Worm (Caenorhabditis elegans) whole organism, L4 larva: Measurements from ENCODE around the gene dsb-3.
A peak's percentile ranks its signal among the peaks of the same experiment; 100 is the strongest.

ENCODE experiments used
- R02D3.7 ChIP-seq: fragments of 150-350 bp; sonication (generic microtip); optimal IDR thresholded peaks from 3 replicates; lab custom pipeline; 2014; ENCODE audit warnings: missing biosample characterization, missing genetic modification characterization
- T20F7.1 ChIP-seq: fragments of 200-800 bp; sonication (Bioruptor generic); optimal IDR thresholded peaks from 2 replicates; lab custom pipeline; 2018; ENCODE audit warnings: mild to moderate bottlenecking, missing genetic modification characterization, missing compliant biosample characterization
- Y105C5A.15 ChIP-seq: fragments of 200-800 bp; sonication (Bioruptor generic); IDR thresholded peaks from 2 replicates; pipeline ENCODE4 v1.3.6; 2022; ENCODE audit warnings: missing genetic modification characterization, missing compliant biosample characterization
- Y5F2A.4 ChIP-seq: fragments of 200-800 bp; sonication (Bioruptor generic); optimal IDR thresholded peaks from 2 replicates; lab custom pipeline; 2018; ENCODE audit warnings: mild to moderate bottlenecking, missing genetic modification characterization, missing compliant biosample characterization
- ZK337.2 ChIP-seq: fragments of 200-800 bp; sonication (Bioruptor generic); IDR thresholded peaks from 2 replicates; pipeline ENCODE4 v1.3.6; 2022; ENCODE audit warnings: missing genetic modification reagents, missing genetic modification characterization, missing compliant biosample characterization
- ZK546.5 ChIP-seq, 2 experiments: sonication (generic microtip); optimal IDR thresholded peaks; 2 replicates each; lab custom pipeline; 2017; ENCODE audit warnings: missing biosample characterization in 2 of 2, missing genetic modification characterization in 2 of 2
- aha-1 ChIP-seq: fragments of 150-350 bp; peaks from one replicate; lab custom pipeline; 2014; ENCODE audit warnings: missing biosample characterization, missing genetic modification characterization
- arid-1 ChIP-seq: fragments of 200-800 bp; sonication (Bioruptor generic); conservative IDR thresholded peaks from 2 replicates; pipeline ENCODE4 v1.3.6; 2022; ENCODE audit warnings: missing genetic modification reagents, missing genetic modification characterization, missing compliant biosample characterization
- attf-4 ChIP-seq: sonication (generic microtip); optimal IDR thresholded peaks from 3 replicates; lab custom pipeline; 2017; ENCODE audit warnings: missing biosample characterization, missing genetic modification characterization
- ceh-20 ChIP-seq: fragments of 200-800 bp; sonication (Bioruptor generic); IDR thresholded peaks from 2 replicates; pipeline ENCODE4 v1.3.6; 2022; ENCODE audit warnings: missing genetic modification reagents, missing genetic modification characterization, missing compliant biosample characterization
- ceh-82 ChIP-seq: sonication (generic microtip); optimal IDR thresholded peaks from 2 replicates; lab custom pipeline; 2017; ENCODE audit warnings: missing biosample characterization, missing genetic modification characterization
- ces-1 ChIP-seq: fragments of 150-350 bp; sonication (generic microtip); optimal IDR thresholded peaks from 4 replicates; lab custom pipeline; 2014; ENCODE audit warnings: missing biosample characterization, missing genetic modification reagents, missing genetic modification characterization
- daf-12 ChIP-seq: fragments of 150-350 bp; optimal IDR thresholded peaks from 2 replicates; lab custom pipeline; 2014; ENCODE audit warnings: missing biosample characterization, missing genetic modification reagents, missing genetic modification characterization
- daf-16 ChIP-seq, 3 experiments: sonication (generic microtip); optimal IDR thresholded peaks; 2 replicates each; lab custom pipeline; 2016 to 2017; ENCODE audit warnings: missing genetic modification characterization in 3 of 3, missing genetic modification reagents in 3 of 3, mild to moderate bottlenecking in 2 of 3, missing compliant biosample characterization in 2 of 3, missing biosample characterization in 1 of 3, moderate library complexity in 1 of 3
- daf-19 ChIP-seq: fragments of 200-800 bp; sonication (Bioruptor generic); conservative IDR thresholded peaks from 2 replicates; pipeline ENCODE4 v1.3.6; 2022; ENCODE audit warnings: missing genetic modification characterization, missing compliant biosample characterization
- dmd-6 ChIP-seq: fragments of 200-800 bp; sonication (Bioruptor generic); IDR thresholded peaks from 2 replicates; pipeline ENCODE4 v1.3.6; 2022; ENCODE audit warnings: missing genetic modification reagents, missing genetic modification characterization, missing compliant biosample characterization
- dmd-9 ChIP-seq: fragments of 200-800 bp; sonication (Bioruptor generic); IDR thresholded peaks from 2 replicates; pipeline ENCODE4 v1.3.6; 2022; ENCODE audit warnings: missing genetic modification reagents, missing genetic modification characterization, missing compliant biosample characterization
- dpl-1 ChIP-seq: fragments of 150-350 bp; optimal IDR thresholded peaks from 2 replicates; lab custom pipeline; 2014; ENCODE audit warnings: missing biosample characterization, missing genetic modification reagents, missing genetic modification characterization
- dve-1 ChIP-seq: sonication (generic microtip); optimal IDR thresholded peaks from 2 replicates; lab custom pipeline; 2017; ENCODE audit warnings: antibody characterized with exemption, mild to moderate bottlenecking, missing genetic modification characterization, missing compliant biosample characterization; ENCODE audit not compliant: insufficient read depth
- hif-1 ChIP-seq, 2 experiments: sonication (generic microtip); optimal IDR thresholded peaks; 2 replicates each; lab custom pipeline; 2016 to 2017; ENCODE audit warnings: missing compliant biosample characterization in 2 of 2, missing genetic modification characterization in 2 of 2, missing genetic modification reagents in 2 of 2, missing genotype in 2 of 2, mild to moderate bottlenecking in 1 of 2
- hlh-11 ChIP-seq: fragments of 200-800 bp; sonication (Bioruptor generic); optimal IDR thresholded peaks from 2 replicates; lab custom pipeline; 2018; ENCODE audit warnings: mild to moderate bottlenecking, missing genetic modification characterization, missing compliant biosample characterization
- hmg-1.1 ChIP-seq: fragments of 200-800 bp; sonication (Bioruptor generic); IDR thresholded peaks from 2 replicates; pipeline ENCODE4 v1.3.6; 2022; ENCODE audit warnings: missing genetic modification reagents, missing genetic modification characterization, missing compliant biosample characterization
- jun-1 ChIP-seq: fragments of 150-350 bp; optimal IDR thresholded peaks from 2 replicates; lab custom pipeline; 2014; ENCODE audit warnings: missing biosample characterization, missing genetic modification reagents, missing genetic modification characterization
- lim-7 ChIP-seq: fragments of 200-800 bp; sonication (Bioruptor generic); IDR thresholded peaks from 2 replicates; pipeline ENCODE4 v1.3.6; 2022; ENCODE audit warnings: missing genetic modification characterization, missing compliant biosample characterization
- lin-1 ChIP-seq: fragments of 200-800 bp; sonication (Bioruptor generic); IDR thresholded peaks from 2 replicates; pipeline ENCODE4 v1.3.6; 2022; ENCODE audit warnings: missing genetic modification reagents, missing genetic modification characterization, missing compliant biosample characterization
- lin-13 ChIP-seq: fragments of 150-350 bp; optimal IDR thresholded peaks from 2 replicates; lab custom pipeline; 2014; ENCODE audit warnings: missing biosample characterization, missing genetic modification reagents, missing genetic modification characterization
- lin-15B ChIP-seq: fragments of 150-350 bp; sonication (generic microtip); optimal IDR thresholded peaks from 3 replicates; lab custom pipeline; 2014; ENCODE audit warnings: missing biosample characterization, missing genetic modification characterization
- lin-38 ChIP-seq: fragments of 200-800 bp; sonication (Bioruptor generic); IDR thresholded peaks from 2 replicates; pipeline ENCODE4 v1.3.6; 2022; ENCODE audit warnings: missing genetic modification reagents, missing genetic modification characterization, missing compliant biosample characterization
- lir-3 ChIP-seq: sonication (generic microtip); optimal IDR thresholded peaks from 2 replicates; lab custom pipeline; 2016; ENCODE audit warnings: mild to moderate bottlenecking, missing genetic modification characterization, missing compliant biosample characterization
- mdl-1 ChIP-seq, 2 experiments: fragments of 150-350 bp in 1 of 2; sonication (generic microtip) in 1 of 2; optimal IDR thresholded peaks; 2 replicates each; lab custom pipeline; 2014 to 2017; ENCODE audit warnings: missing biosample characterization in 2 of 2, missing genetic modification characterization in 2 of 2
- mes-2 ChIP-seq: sonication (generic microtip); optimal IDR thresholded peaks from 2 replicates; lab custom pipeline; 2016; ENCODE audit warnings: missing genotype, mild to moderate bottlenecking, missing genetic modification characterization, missing compliant biosample characterization; ENCODE audit not compliant: poor library complexity, severe bottlenecking
- nhr-10 ChIP-seq: fragments of 150-350 bp; optimal IDR thresholded peaks from 2 replicates; lab custom pipeline; 2014; ENCODE audit warnings: missing biosample characterization, missing genetic modification characterization
- nhr-102 ChIP-seq: sonication (generic microtip); optimal IDR thresholded peaks from 2 replicates; lab custom pipeline; 2016; ENCODE audit warnings: mild to moderate bottlenecking, missing genetic modification characterization, moderate library complexity, missing compliant biosample characterization
- nhr-237 ChIP-seq: sonication (generic microtip); optimal IDR thresholded peaks from 2 replicates; lab custom pipeline; 2017; ENCODE audit warnings: missing biosample characterization, missing genetic modification characterization
- nhr-41 ChIP-seq: fragments of 200-800 bp; sonication (Bioruptor generic); IDR thresholded peaks from 2 replicates; pipeline ENCODE4 v1.3.6; 2022; ENCODE audit warnings: missing genetic modification reagents, missing genetic modification characterization, missing compliant biosample characterization
- nhr-48 ChIP-seq: sonication (generic microtip); optimal IDR thresholded peaks from 2 replicates; lab custom pipeline; 2016; ENCODE audit warnings: mild to moderate bottlenecking, missing genetic modification characterization, missing compliant biosample characterization
- nhr-6 ChIP-seq: fragments of 150-350 bp; optimal IDR thresholded peaks from 2 replicates; lab custom pipeline; 2014; ENCODE audit warnings: missing biosample characterization, missing genetic modification characterization
- nhr-76 ChIP-seq: fragments of 150-350 bp; optimal IDR thresholded peaks from 2 replicates; lab custom pipeline; 2014; ENCODE audit warnings: missing biosample characterization, missing genetic modification characterization
- nhr-77 ChIP-seq: fragments of 150-350 bp; optimal IDR thresholded peaks from 2 replicates; lab custom pipeline; 2014; ENCODE audit warnings: missing biosample characterization, missing genetic modification characterization
- pha-4 ChIP-seq, 2 experiments: fragments of 150-350 bp in 1 of 2; fragments of 200-800 bp in 1 of 2; sonication (Bioruptor generic) in 1 of 2; IDR thresholded peaks in 1 of 2; optimal IDR thresholded peaks in 1 of 2; 2 replicates each; pipeline versions ENCODE4 v1.3.6 to Lab custom; 2014 to 2022; ENCODE audit warnings: missing genetic modification characterization in 2 of 2, missing genetic modification reagents in 2 of 2, missing biosample characterization in 1 of 2, missing compliant biosample characterization in 1 of 2
- rbr-2 ChIP-seq: sonication (generic microtip); optimal IDR thresholded peaks from 2 replicates; lab custom pipeline; 2016; ENCODE audit warnings: missing genotype, missing genetic modification characterization, missing compliant biosample characterization
- set-16 ChIP-seq: fragments of 200-800 bp; sonication (Bioruptor generic); IDR thresholded peaks from 2 replicates; pipeline ENCODE4 v1.3.6; 2022; ENCODE audit warnings: missing genetic modification reagents, missing genetic modification characterization, missing compliant biosample characterization
- spr-1 ChIP-seq: sonication (generic microtip); optimal IDR thresholded peaks from 2 replicates; lab custom pipeline; 2016; ENCODE audit warnings: mild to moderate bottlenecking, missing genetic modification characterization, missing compliant biosample characterization
- spr-3 ChIP-seq: fragments of 200-800 bp; sonication (Bioruptor generic); optimal IDR thresholded peaks from 2 replicates; lab custom pipeline; 2018; ENCODE audit warnings: mild to moderate bottlenecking, missing genetic modification characterization, missing compliant biosample characterization
- vab-7 ChIP-seq: fragments of 200-800 bp; sonication (Bioruptor generic); IDR thresholded peaks from 2 replicates; pipeline ENCODE4 v1.3.6; 2022; ENCODE audit warnings: missing genetic modification reagents, missing genetic modification characterization, missing compliant biosample characterization
- zip-2 ChIP-seq: fragments of 150-350 bp; optimal IDR thresholded peaks from 2 replicates; lab custom pipeline; 2014; ENCODE audit warnings: missing biosample characterization, missing genetic modification characterization
- ztf-7 ChIP-seq: fragments of 150-350 bp; optimal IDR thresholded peaks from 2 replicates; lab custom pipeline; 2014; ENCODE audit warnings: missing biosample characterization, missing genetic modification characterization

dsb-3 gene

DNA sequence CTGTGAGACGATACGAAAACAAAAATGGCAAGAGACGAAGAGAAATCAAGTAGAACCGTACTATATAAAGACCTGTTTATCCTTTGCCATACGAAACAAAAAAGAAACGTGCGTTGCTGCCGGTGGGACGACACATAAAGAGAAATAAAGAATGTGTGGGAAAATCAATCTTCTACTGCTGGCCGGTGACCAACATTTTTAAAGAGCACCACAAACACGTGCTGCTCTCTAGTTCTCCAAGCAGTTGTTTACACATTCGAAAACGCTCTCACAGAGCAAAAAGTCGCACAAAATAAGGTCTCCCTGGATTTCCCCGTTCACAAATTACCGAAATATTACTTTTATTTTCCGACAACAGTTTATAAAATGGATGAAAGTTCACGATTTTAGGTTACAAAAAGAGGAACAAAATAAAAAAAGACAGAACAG is 30.1 kb upstream of the dsb-3 start, which contains the start of gene imp-3 (continued):
- TF ChIP-seq ceh-82 (tag; lab: Kevin White, UChicago): no peak
- TF ChIP-seq nhr-41: no peak
- TF ChIP-seq T20F7.1: peak; percentile 69
- TF ChIP-seq arid-1 (GFP tag; lab: Robert Waterston, UW): peak; percentile 65; the same call in 1 of the 2 replicates
- TF ChIP-seq jun-1 (tag; lab: Kevin White, UChicago): no peak
- TF ChIP-seq attf-4 (tag; lab: Kevin White, UChicago): no peak
- no peak for TF ChIP-seq ZK546.5 (tag; optimal IDR thresholded peaks at IDR 0.05; lab: Kevin White, UChicago)
- peak; percentile 74 for TF ChIP-seq Y5F2A.4
- TF ChIP-seq pha-4 (GFP tag; IDR thresholded peaks at IDR 0.05; lab: Robert Waterston, UW): peak; percentile 71; the same call in 1 of the 2 replicates
- peak; percentile 49 for TF ChIP-seq pha-4 (tag; optimal IDR thresholded peaks at IDR 0.05; lab: Kevin White, UChicago)
- TF ChIP-seq dpl-1: no peak
- peak; percentile 66; the same call in 1 of the 2 replicates for TF ChIP-seq Y105C5A.15 (GFP tag; lab: Robert Waterston, UW)
- TF ChIP-seq set-16 (GFP tag; lab: Robert Waterston, UW): no peak
- TF ChIP-seq mdl-1 (tag; optimal IDR thresholded peaks at IDR 0.05; lab: Kevin White, UChicago): peak; percentile 41 to 88
- TF ChIP-seq mes-2 (tag; lab: Kevin White, UChicago): peak; percentile 52
- TF ChIP-seq zip-2 (tag; lab: Kevin White, UChicago): no peak
- TF ChIP-seq R02D3.7 (tag; lab: Kevin White, UChicago): no peak
- no peak for TF ChIP-seq nhr-76 (tag; lab: Kevin White, UChicago)
- TF ChIP-seq nhr-77 (tag; lab: Kevin White, UChicago): no peak
- TF ChIP-seq daf-12 (tag; lab: Kevin White, UChicago): no peak
- no peak for TF ChIP-seq ZK337.2 (GFP tag; lab: Robert Waterston, UW)
- TF ChIP-seq lin-15B (tag; lab: Kevin White, UChicago): no peak
- TF ChIP-seq ztf-7 (tag; lab: Kevin White, UChicago): no peak
- TF ChIP-seq vab-7: no peak
- TF ChIP-seq ces-1: no peak
- no peak for TF ChIP-seq daf-19
- TF ChIP-seq, all 104 proteins: peak for 46

- TF ChIP-seq lin-15B (tag; lab: Kevin White, UChicago) (no peak), daf-16 (GFP tag; optimal IDR thresholded peaks at IDR 0.05; lab: Kevin White, UChicago) (peak in 1 of 2 experiments; percentile 32), daf-16 (tag; optimal IDR thresholded peaks at IDR 0.05; lab: Kevin White, UChicago) (peak; percentile 45), nhr-48 (tag; lab: Kevin White, UChicago) (no peak), lim-7 (no peak), nhr-102 (tag; lab: Kevin White, UChicago) (peak; percentile 42), dve-1 (tag; lab: Kevin White, UChicago) (peak; percentile 70), lin-13 (GFP tag; lab: Kevin White, UChicago) (peak; percentile 21), nhr-77 (tag; lab: Kevin White, UChicago) (peak; percentile 42), lin-1 (GFP tag; lab: Robert Waterston, UW) (no peak), rbr-2 (tag; lab: Kevin White, UChicago) (peak; percentile 62), hmg-1.1 (GFP tag; lab: Robert Waterston, UW) (no peak), nhr-237 (tag; lab: Kevin White, UChicago) (no peak), spr-3 (GFP tag; lab: Kevin White, UChicago) (no peak), lir-3 (tag; lab: Kevin White, UChicago) (no peak), mes-2 (tag; lab: Kevin White, UChicago) (peak; percentile 84), spr-1 (tag; lab: Kevin White, UChicago) (peak; percentile 58), Y105C5A.15 (GFP tag; lab: Robert Waterston, UW) (no peak), dmd-9 (GFP tag; lab: Robert Waterston, UW) (no peak), jun-1 (tag; lab: Kevin White, UChicago) (no peak), vab-7 (no peak), nhr-10 (no peak), dpl-1 (peak; percentile 71), ces-1 (no peak), nhr-6 (tag; lab: Kevin White, UChicago) (peak; percentile 31), arid-1 (GFP tag; lab: Robert Waterston, UW) (0 out of 2 replicates have a peak, but pooled peaks have one; percentile 32), ztf-7 (tag; lab: Kevin White, UChicago) (peak; percentile 11), dmd-6 (GFP tag; lab: Robert Waterston, UW) (peak; percentile 25; the same call in 1 of the 2 replicates), hlh-11 (tag; lab: Kevin White, UChicago) (peak; percentile 32), lin-38 (peak; percentile 96), hif-1 (tag; optimal IDR thresholded peaks at IDR 0.05; lab: Kevin White, UChicago) (peak in 1 of 2 experiments; percentile 4), aha-1 (tag; lab: Kevin White, UChicago) (no peak), ceh-20 (GFP tag; lab: Robert Waterston, UW) (no peak)
Observed at ce11 chrIV:7785506-7786065, 26.2 kb upstream of the dsb-3 start, which contains the start of gene tag-322. Gene tag-322 (minus strand): TSS chrIV:7785556.
